Worm (Caenorhabditis elegans): ENCODE data around the gene C25E10.11.

DNA sequence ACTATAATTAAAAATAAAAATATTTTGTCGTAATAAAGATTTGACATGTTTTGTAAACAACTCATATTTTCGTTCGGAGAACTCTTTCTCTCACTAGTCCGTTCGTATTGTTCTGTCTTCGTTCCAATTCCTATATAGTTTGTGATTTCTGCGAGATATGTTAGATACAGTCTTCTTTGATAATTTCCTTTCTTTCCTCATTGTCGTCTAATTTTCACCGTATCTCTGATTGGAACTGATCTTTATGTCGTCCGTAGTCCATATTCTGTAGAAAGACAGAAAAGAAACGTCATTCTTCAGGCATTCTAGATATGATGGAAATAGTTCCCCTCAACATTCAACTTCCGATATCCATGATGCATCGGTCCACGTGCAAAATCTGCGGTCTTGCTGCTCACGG is 13.7 kb downstream of the C25E10.11 start, which contains the start of gene nhr-30:
- TF ChIP-seq hmg-4 (GFP tag; optimal IDR thresholded peaks at IDR 0.05) = no peak
- TF ChIP-seq ceh-13 (GFP tag; optimal IDR thresholded peaks at IDR 0.05) = no peak
- TF ChIP-seq ama-1 (optimal IDR thresholded peaks at IDR 0.05) = no peak
- TF ChIP-seq flt-1 (GFP tag; IDR thresholded peaks at IDR 0.05) = no peak
- no peak for TF ChIP-seq scrt-1 (GFP tag; IDR thresholded peaks at IDR 0.05)
